Worm (Caenorhabditis elegans) whole organism, L4 larva: ENCODE data around the gene F59B2.9.

ENCODE experiments used
- D1046.2 ChIP-seq: fragments of 200-800 bp; sonication (Bioruptor generic); IDR thresholded peaks from 2 replicates; pipeline ENCODE4 v1.3.6; 2022; ENCODE audit warnings: missing genetic modification characterization, missing compliant biosample characterization
- T20F7.1 ChIP-seq: fragments of 200-800 bp; sonication (Bioruptor generic); optimal IDR thresholded peaks from 2 replicates; lab custom pipeline; 2018; ENCODE audit warnings: mild to moderate bottlenecking, missing genetic modification characterization, missing compliant biosample characterization
- Y5F2A.4 ChIP-seq: fragments of 200-800 bp; sonication (Bioruptor generic); optimal IDR thresholded peaks from 2 replicates; lab custom pipeline; 2018; ENCODE audit warnings: mild to moderate bottlenecking, missing genetic modification characterization, missing compliant biosample characterization
- Y75B8A.6 ChIP-seq: fragments of 200-800 bp; sonication (Bioruptor generic); IDR thresholded peaks from 2 replicates; pipeline ENCODE4 v1.3.6; 2022; ENCODE audit warnings: missing genetic modification reagents, missing genetic modification characterization, missing compliant biosample characterization
- ZK337.2 ChIP-seq: fragments of 200-800 bp; sonication (Bioruptor generic); IDR thresholded peaks from 2 replicates; pipeline ENCODE4 v1.3.6; 2022; ENCODE audit warnings: missing genetic modification reagents, missing genetic modification characterization, missing compliant biosample characterization
- ZK546.5 ChIP-seq, 2 experiments: sonication (generic microtip); optimal IDR thresholded peaks; 2 replicates each; lab custom pipeline; 2017; ENCODE audit warnings: missing biosample characterization in 2 of 2, missing genetic modification characterization in 2 of 2
- arid-1 ChIP-seq: fragments of 200-800 bp; sonication (Bioruptor generic); conservative IDR thresholded peaks from 2 replicates; pipeline ENCODE4 v1.3.6; 2022; ENCODE audit warnings: missing genetic modification reagents, missing genetic modification characterization, missing compliant biosample characterization
- ceh-32 ChIP-seq: sonication (generic microtip); optimal IDR thresholded peaks from 2 replicates; lab custom pipeline; 2016; ENCODE audit warnings: mild to moderate bottlenecking, missing genetic modification characterization, missing compliant biosample characterization; ENCODE audit not compliant: poor library complexity
- ceh-62 ChIP-seq: sonication (generic microtip); optimal IDR thresholded peaks from 2 replicates; lab custom pipeline; 2017; ENCODE audit warnings: missing biosample characterization, missing genetic modification characterization
- ceh-82 ChIP-seq: sonication (generic microtip); optimal IDR thresholded peaks from 2 replicates; lab custom pipeline; 2017; ENCODE audit warnings: missing biosample characterization, missing genetic modification characterization
- ctbp-1 ChIP-seq: fragments of 200-800 bp; sonication (Bioruptor generic); IDR thresholded peaks from 2 replicates; pipeline ENCODE4 v1.3.6; 2022; ENCODE audit warnings: missing genetic modification reagents, missing genetic modification characterization, missing compliant biosample characterization
- dmd-6 ChIP-seq: fragments of 200-800 bp; sonication (Bioruptor generic); IDR thresholded peaks from 2 replicates; pipeline ENCODE4 v1.3.6; 2022; ENCODE audit warnings: missing genetic modification reagents, missing genetic modification characterization, missing compliant biosample characterization
- dmd-9 ChIP-seq: fragments of 200-800 bp; sonication (Bioruptor generic); IDR thresholded peaks from 2 replicates; pipeline ENCODE4 v1.3.6; 2022; ENCODE audit warnings: missing genetic modification reagents, missing genetic modification characterization, missing compliant biosample characterization
- duxl-1 ChIP-seq: sonication (generic microtip); optimal IDR thresholded peaks from 2 replicates; lab custom pipeline; 2016; ENCODE audit warnings: mild to moderate bottlenecking, missing genetic modification characterization, moderate library complexity, missing compliant biosample characterization; ENCODE audit not compliant: poor library complexity
- dve-1 ChIP-seq: sonication (generic microtip); optimal IDR thresholded peaks from 2 replicates; lab custom pipeline; 2017; ENCODE audit warnings: antibody characterized with exemption, mild to moderate bottlenecking, missing genetic modification characterization, missing compliant biosample characterization; ENCODE audit not compliant: insufficient read depth
- egl-27 ChIP-seq: sonication (generic microtip); optimal IDR thresholded peaks from 3 replicates; lab custom pipeline; 2017; ENCODE audit warnings: missing biosample characterization, missing genetic modification reagents, missing genetic modification characterization
- egl-43 ChIP-seq: fragments of 200-800 bp; sonication (Bioruptor generic); IDR thresholded peaks from 2 replicates; pipeline ENCODE4 v1.3.6; 2022; ENCODE audit warnings: missing genetic modification reagents, missing genetic modification characterization, missing compliant biosample characterization
- fos-1 ChIP-seq: fragments of 150-350 bp; optimal IDR thresholded peaks from 2 replicates; lab custom pipeline; 2014; ENCODE audit warnings: missing biosample characterization, missing genetic modification characterization
- hlh-11 ChIP-seq: fragments of 200-800 bp; sonication (Bioruptor generic); optimal IDR thresholded peaks from 2 replicates; lab custom pipeline; 2018; ENCODE audit warnings: mild to moderate bottlenecking, missing genetic modification characterization, missing compliant biosample characterization
- hlh-30 ChIP-seq: sonication (generic microtip); optimal IDR thresholded peaks from 2 replicates; lab custom pipeline; 2017; ENCODE audit warnings: antibody characterized with exemption, mild to moderate bottlenecking, missing genetic modification characterization, missing compliant biosample characterization; ENCODE audit not compliant: insufficient read depth
- hmg-1.1 ChIP-seq: fragments of 200-800 bp; sonication (Bioruptor generic); IDR thresholded peaks from 2 replicates; pipeline ENCODE4 v1.3.6; 2022; ENCODE audit warnings: missing genetic modification reagents, missing genetic modification characterization, missing compliant biosample characterization
- jun-1 ChIP-seq: fragments of 150-350 bp; optimal IDR thresholded peaks from 2 replicates; lab custom pipeline; 2014; ENCODE audit warnings: missing biosample characterization, missing genetic modification reagents, missing genetic modification characterization
- lin-1 ChIP-seq: fragments of 200-800 bp; sonication (Bioruptor generic); IDR thresholded peaks from 2 replicates; pipeline ENCODE4 v1.3.6; 2022; ENCODE audit warnings: missing genetic modification reagents, missing genetic modification characterization, missing compliant biosample characterization
- lin-13 ChIP-seq: fragments of 150-350 bp; optimal IDR thresholded peaks from 2 replicates; lab custom pipeline; 2014; ENCODE audit warnings: missing biosample characterization, missing genetic modification reagents, missing genetic modification characterization
- lin-15B ChIP-seq: fragments of 150-350 bp; sonication (generic microtip); optimal IDR thresholded peaks from 3 replicates; lab custom pipeline; 2014; ENCODE audit warnings: missing biosample characterization, missing genetic modification characterization
- lin-29 ChIP-seq: fragments of 200-800 bp; sonication (Bioruptor generic); IDR thresholded peaks from 2 replicates; pipeline ENCODE4 v1.3.6; 2022; ENCODE audit warnings: missing genetic modification reagents, missing genetic modification characterization, missing compliant biosample characterization
- lin-38 ChIP-seq: fragments of 200-800 bp; sonication (Bioruptor generic); IDR thresholded peaks from 2 replicates; pipeline ENCODE4 v1.3.6; 2022; ENCODE audit warnings: missing genetic modification reagents, missing genetic modification characterization, missing compliant biosample characterization
- madf-5 ChIP-seq, 2 experiments: fragments of 200-800 bp; sonication (Bioruptor generic); IDR thresholded peaks; 2 replicates each; pipeline ENCODE4 v1.3.6; 2022; ENCODE audit warnings: missing compliant biosample characterization in 2 of 2, missing genetic modification characterization in 2 of 2
- madf-9 ChIP-seq: fragments of 200-800 bp; sonication (Bioruptor generic); conservative IDR thresholded peaks from 2 replicates; pipeline ENCODE4 v1.3.6; 2022; ENCODE audit warnings: missing genetic modification reagents, missing genetic modification characterization, missing compliant biosample characterization
- mdl-1 ChIP-seq, 2 experiments: fragments of 150-350 bp in 1 of 2; sonication (generic microtip) in 1 of 2; optimal IDR thresholded peaks; 2 replicates each; lab custom pipeline; 2014 to 2017; ENCODE audit warnings: missing biosample characterization in 2 of 2, missing genetic modification characterization in 2 of 2
- mdt-29 ChIP-seq: fragments of 200-800 bp; sonication (Bioruptor generic); IDR thresholded peaks from 2 replicates; pipeline ENCODE4 v1.3.6; 2022; ENCODE audit warnings: missing genetic modification reagents, missing genetic modification characterization, missing compliant biosample characterization
- mep-1 ChIP-seq: fragments of 150-350 bp; sonication (generic microtip); optimal IDR thresholded peaks from 3 replicates; lab custom pipeline; 2014; ENCODE audit warnings: missing biosample characterization, missing genetic modification characterization
- mxl-2 ChIP-seq: fragments of 200-800 bp; sonication (Bioruptor generic); conservative IDR thresholded peaks from 2 replicates; pipeline ENCODE4 v1.3.6; 2022; ENCODE audit warnings: missing genetic modification reagents, missing genetic modification characterization, missing compliant biosample characterization
- mxl-3 ChIP-seq: fragments of 200-800 bp; sonication (Bioruptor generic); optimal IDR thresholded peaks from 2 replicates; lab custom pipeline; 2018; ENCODE audit warnings: mild to moderate bottlenecking, missing genetic modification characterization, missing compliant biosample characterization
- nhr-11 ChIP-seq: fragments of 150-350 bp; optimal IDR thresholded peaks from 2 replicates; lab custom pipeline; 2014; ENCODE audit warnings: missing biosample characterization, missing genetic modification characterization
- nhr-237 ChIP-seq: sonication (generic microtip); optimal IDR thresholded peaks from 2 replicates; lab custom pipeline; 2017; ENCODE audit warnings: missing biosample characterization, missing genetic modification characterization
- nhr-28 ChIP-seq: fragments of 150-350 bp; optimal IDR thresholded peaks from 2 replicates; lab custom pipeline; 2014; ENCODE audit warnings: missing biosample characterization, missing genetic modification characterization
- nhr-42 ChIP-seq: fragments of 200-800 bp; sonication (Bioruptor generic); IDR thresholded peaks from 2 replicates; pipeline ENCODE4 v1.3.6; 2022; ENCODE audit warnings: missing genetic modification characterization, missing compliant biosample characterization
- nhr-76 ChIP-seq: fragments of 150-350 bp; optimal IDR thresholded peaks from 2 replicates; lab custom pipeline; 2014; ENCODE audit warnings: missing biosample characterization, missing genetic modification characterization
- pqm-1 ChIP-seq: sonication (generic microtip); optimal IDR thresholded peaks from 2 replicates; lab custom pipeline; 2017; ENCODE audit warnings: missing biosample characterization, missing genetic modification characterization
- set-16 ChIP-seq: fragments of 200-800 bp; sonication (Bioruptor generic); IDR thresholded peaks from 2 replicates; pipeline ENCODE4 v1.3.6; 2022; ENCODE audit warnings: missing genetic modification reagents, missing genetic modification characterization, missing compliant biosample characterization
- spr-1 ChIP-seq: sonication (generic microtip); optimal IDR thresholded peaks from 2 replicates; lab custom pipeline; 2016; ENCODE audit warnings: mild to moderate bottlenecking, missing genetic modification characterization, missing compliant biosample characterization
- spr-3 ChIP-seq: fragments of 200-800 bp; sonication (Bioruptor generic); optimal IDR thresholded peaks from 2 replicates; lab custom pipeline; 2018; ENCODE audit warnings: mild to moderate bottlenecking, missing genetic modification characterization, missing compliant biosample characterization
- tra-1 ChIP-seq: fragments of 200-800 bp; sonication (Bioruptor generic); IDR thresholded peaks from 2 replicates; pipeline ENCODE4 v1.3.6; 2022; ENCODE audit warnings: missing genetic modification reagents, missing genetic modification characterization, missing compliant biosample characterization
- unc-130 ChIP-seq: sonication (generic microtip); optimal IDR thresholded peaks from 2 replicates; lab custom pipeline; 2016; ENCODE audit warnings: missing genetic modification reagents, missing genetic modification characterization, missing compliant biosample characterization
- unc-62 ChIP-seq, 3 experiments: fragments of 150-350 bp in 1 of 3; sonication (generic microtip); optimal IDR thresholded peaks in 2 of 3; peaks in 1 of 3; 1 replicate in 1 of 3; 2 replicates in 2 of 3; lab custom pipeline; 2014 to 2017; ENCODE audit warnings: missing biosample characterization in 3 of 3, missing genetic modification characterization in 3 of 3, missing genetic modification reagents in 3 of 3, missing genotype in 1 of 3
- vab-7 ChIP-seq: fragments of 200-800 bp; sonication (Bioruptor generic); IDR thresholded peaks from 2 replicates; pipeline ENCODE4 v1.3.6; 2022; ENCODE audit warnings: missing genetic modification reagents, missing genetic modification characterization, missing compliant biosample characterization

F59B2.9 gene

DNA sequence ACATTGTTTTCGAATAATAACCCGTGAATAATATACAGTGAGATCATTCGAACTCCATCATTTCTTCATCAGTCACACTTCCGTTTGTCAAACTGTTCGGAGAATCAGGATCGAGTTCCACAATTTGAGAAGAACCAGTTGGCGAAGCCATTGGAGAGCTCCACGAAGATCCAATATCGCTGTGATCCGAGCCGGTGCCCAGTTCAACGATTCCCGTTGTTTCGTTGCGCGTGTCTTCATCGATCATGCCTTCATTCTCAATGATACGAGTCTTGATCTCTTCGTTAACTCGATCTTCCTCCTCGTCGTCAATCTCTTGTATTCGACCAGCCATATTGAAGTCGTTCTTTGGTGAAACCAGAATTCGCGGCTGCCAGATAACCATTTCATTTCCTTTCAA is 39.5 kb upstream of the F59B2.9 start:
- TF ChIP-seq mdl-1 (tag; optimal IDR thresholded peaks at IDR 0.05; lab: Kevin White, UChicago) (no peak), tra-1 (0 out of 2 replicates have a peak, but pooled peaks have one; percentile 9), mxl-2 (peak; percentile 49; the same call in 1 of the 2 replicates), madf-5 (GFP tag; IDR thresholded peaks at IDR 0.05; lab: Robert Waterston, UW) (0 out of 4 replicates have a peak, but pooled peaks of 1 of the 2 experiments have one; percentile 6), ZK337.2 (GFP tag; lab: Robert Waterston, UW) (0 out of 2 replicates have a peak, but pooled peaks have one; percentile 54)

DNA sequence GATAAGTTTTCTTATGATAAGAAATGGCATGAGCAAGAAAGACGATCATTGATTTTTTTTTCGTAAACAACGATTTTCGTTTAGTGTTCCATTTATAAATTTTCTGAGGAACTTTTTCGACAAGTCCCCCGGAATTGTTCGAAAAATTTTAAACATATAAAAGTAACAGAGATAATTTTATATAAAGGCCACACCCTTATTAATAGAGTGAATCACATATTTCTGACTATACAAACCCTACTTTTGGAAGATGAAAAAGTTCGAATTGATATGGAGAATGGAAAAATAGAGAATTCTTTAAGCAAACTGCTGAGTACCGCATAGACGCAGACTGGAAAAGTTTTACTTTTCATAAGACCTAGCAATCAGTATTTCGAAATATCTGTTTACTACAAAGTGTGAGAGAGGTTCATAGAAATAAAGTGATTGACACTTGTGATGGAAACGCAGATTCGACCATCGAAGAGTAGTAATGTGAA is 38.9 kb upstream of the F59B2.9 start:
- TF ChIP-seq nhr-11 (no peak), Y75B8A.6 (GFP tag; lab: Robert Waterston, UW) (peak; percentile 85), dmd-9 (GFP tag; lab: Robert Waterston, UW) (no peak), egl-27 (tag; lab: Kevin White, UChicago) (no peak), T20F7.1 (GFP tag; lab: Kevin White, UChicago) (peak; percentile 84), dmd-6 (GFP tag; lab: Robert Waterston, UW) (peak; percentile 63), lin-15B (no peak), nhr-237 (no peak), hlh-30 (peak; percentile 87), spr-1 (tag; lab: Kevin White, UChicago) (peak; percentile 27), madf-9 (GFP tag; lab: Robert Waterston, UW) (peak; percentile 62), ctbp-1 (GFP tag; lab: Robert Waterston, UW) (peak; percentile 76), mxl-3 (GFP tag; lab: Kevin White, UChicago) (no peak), egl-43 (peak; percentile 53; the same call in 1 of the 2 replicates), set-16 (GFP tag; lab: Robert Waterston, UW) (no peak), D1046.2 (0 out of 2 replicates have a peak, but pooled peaks have one; percentile 4), lin-29 (peak; percentile 53; the same call in 1 of the 2 replicates), mdl-1 (tag; optimal IDR thresholded peaks at IDR 0.05; lab: Kevin White, UChicago) (peak in 1 of 2 experiments; percentile 56), ZK337.2 (GFP tag; lab: Robert Waterston, UW) (no peak), hlh-11 (tag; lab: Kevin White, UChicago) (peak; percentile 85), unc-62 (GFP tag; optimal IDR thresholded peaks at IDR 0.05 in 1 of 2; lab: Kevin White, UChicago) (no peak), unc-62 (tag; optimal IDR thresholded peaks at IDR 0.05; lab: Kevin White, UChicago) (no peak), spr-3 (GFP tag; lab: Kevin White, UChicago) (peak; percentile 5), pqm-1 (tag; lab: Kevin White, UChicago) (peak; percentile 19), vab-7 (GFP tag; lab: Robert Waterston, UW) (peak; percentile 59; the same call in 1 of the 2 replicates), ceh-82 (no peak), ZK546.5 (tag; optimal IDR thresholded peaks at IDR 0.05; lab: Kevin White, UChicago) (no peak), lin-13 (GFP tag; lab: Kevin White, UChicago) (peak; percentile 76), hmg-1.1 (GFP tag; lab: Robert Waterston, UW) (peak; percentile 70), mdt-29 (peak; percentile 85), mxl-2 (no peak), ceh-62 (tag; lab: Kevin White, UChicago) (no peak), duxl-1 (peak; percentile 17), nhr-42 (GFP tag; lab: Robert Waterston, UW) (no peak; the same call in none of the 2 replicates), lin-38 (GFP tag; lab: Robert Waterston, UW) (peak; percentile 68), nhr-76 (peak; percentile 11), mep-1 (peak; percentile 92), ceh-32 (no peak), arid-1 (GFP tag; lab: Robert Waterston, UW) (0 out of 2 replicates have a peak, but pooled peaks have one; percentile 57), fos-1 (tag; lab: Kevin White, UChicago) (no peak), unc-130 (GFP tag; lab: Kevin White, UChicago) (no peak), jun-1 (tag; lab: Kevin White, UChicago) (peak; percentile 31), Y5F2A.4 (GFP tag; lab: Kevin White, UChicago) (no peak), lin-1 (peak; percentile 82), dve-1 (tag; lab: Kevin White, UChicago) (peak; percentile 94), nhr-28 (peak; percentile 74)
